Worm (Caenorhabditis elegans) whole organism, L1 larva: ENCODE data around the gene ttr-40.
A peak's percentile ranks its signal among the peaks of the same experiment; 100 is the strongest.

Experiments
- C04F5.9 ChIP-seq: sonication (generic microtip); optimal IDR thresholded peaks from 2 replicates; lab custom pipeline; 2016; ENCODE audit warnings: missing genetic modification characterization, missing compliant biosample characterization
- C34B4.2 ChIP-seq: sonication (generic microtip); optimal IDR thresholded peaks from 2 replicates; lab custom pipeline; 2017; ENCODE audit warnings: mild to moderate bottlenecking, missing genetic modification characterization, missing compliant biosample characterization
- F16B12.6 ChIP-seq: fragments of 150-350 bp; optimal IDR thresholded peaks from 2 replicates; lab custom pipeline; 2014; ENCODE audit warnings: missing biosample characterization, missing genetic modification characterization
- aha-1 ChIP-seq: fragments of 150-350 bp; optimal IDR thresholded peaks from 2 replicates; lab custom pipeline; 2014; ENCODE audit warnings: missing biosample characterization, missing genetic modification characterization
- ama-1 ChIP-seq: fragments of 150-350 bp; optimal IDR thresholded peaks from 2 replicates; lab custom pipeline; 2014
- blmp-1 ChIP-seq: fragments of 150-350 bp; optimal IDR thresholded peaks from 2 replicates; lab custom pipeline; 2014; ENCODE audit warnings: missing biosample characterization, missing genetic modification characterization
- ceh-88 ChIP-seq: fragments of 200-800 bp; sonication (Bioruptor generic); IDR thresholded peaks from 2 replicates; pipeline ENCODE4 v1.3.6; 2022; ENCODE audit warnings: missing genetic modification characterization, missing compliant biosample characterization
- dpl-1 ChIP-seq, 3 experiments: fragments of 150-350 bp in 2 of 3; sonication (generic microtip) in 1 of 3; optimal IDR thresholded peaks; 2 replicates each; lab custom pipeline; 2014 to 2017; ENCODE audit warnings: missing biosample characterization in 3 of 3, missing genetic modification characterization in 3 of 3, missing genetic modification reagents in 3 of 3
- dsc-1 ChIP-seq: sonication (generic microtip); optimal IDR thresholded peaks from 2 replicates; lab custom pipeline; 2016; ENCODE audit warnings: mild to moderate bottlenecking, missing genetic modification characterization, missing compliant biosample characterization
- efl-1 ChIP-seq, 4 experiments: fragments of 150-350 bp; optimal IDR thresholded peaks in 3 of 4; peaks in 1 of 4; 1 replicate in 1 of 4; 2 replicates in 3 of 4; lab custom pipeline; 2014; ENCODE audit warnings: missing biosample characterization in 2 of 4, missing genetic modification characterization in 2 of 4, missing genetic modification reagents in 2 of 4
- efl-3 ChIP-seq: fragments of 200-800 bp; sonication (Bioruptor generic); optimal IDR thresholded peaks from 2 replicates; lab custom pipeline; 2018; ENCODE audit warnings: mild to moderate bottlenecking, missing genetic modification characterization, missing compliant biosample characterization
- fkh-10 ChIP-seq: sonication (generic microtip); optimal IDR thresholded peaks from 2 replicates; lab custom pipeline; 2017; ENCODE audit warnings: missing biosample characterization, missing genetic modification reagents, missing genetic modification characterization
- fkh-8 ChIP-seq: sonication (generic microtip); optimal IDR thresholded peaks from 2 replicates; lab custom pipeline; 2016; ENCODE audit warnings: mild to moderate bottlenecking, missing genetic modification characterization, missing compliant biosample characterization
- fos-1 ChIP-seq: fragments of 150-350 bp; optimal IDR thresholded peaks from 2 replicates; lab custom pipeline; 2014; ENCODE audit warnings: missing biosample characterization, missing genetic modification characterization
- grh-1 ChIP-seq: fragments of 200-800 bp; sonication (Bioruptor generic); IDR thresholded peaks from 2 replicates; pipeline ENCODE4 v1.3.6; 2022; ENCODE audit warnings: missing genetic modification reagents, missing genetic modification characterization, missing compliant biosample characterization
- hlh-4 ChIP-seq: sonication (generic microtip); optimal IDR thresholded peaks from 2 replicates; lab custom pipeline; 2016; ENCODE audit warnings: mild to moderate bottlenecking, missing genetic modification characterization, missing compliant biosample characterization
- irx-1 ChIP-seq: sonication (generic microtip); optimal IDR thresholded peaks from 2 replicates; lab custom pipeline; 2016; ENCODE audit warnings: missing genetic modification characterization, missing compliant biosample characterization
- lin-14 ChIP-seq: fragments of 200-800 bp; sonication (Bioruptor generic); optimal IDR thresholded peaks from 2 replicates; lab custom pipeline; 2018; ENCODE audit warnings: mild to moderate bottlenecking, missing genetic modification characterization, moderate library complexity, missing compliant biosample characterization
- lin-39 ChIP-seq: fragments of 150-350 bp; optimal IDR thresholded peaks from 2 replicates; lab custom pipeline; 2014; ENCODE audit warnings: missing biosample characterization, missing genetic modification reagents, missing genetic modification characterization
- lsy-2 ChIP-seq, 2 experiments: fragments of 150-350 bp; optimal IDR thresholded peaks; 2 replicates each; lab custom pipeline; 2014; ENCODE audit warnings: missing biosample characterization in 2 of 2, missing genetic modification characterization in 2 of 2
- mef-2 ChIP-seq: fragments of 150-350 bp; optimal IDR thresholded peaks from 2 replicates; lab custom pipeline; 2014; ENCODE audit warnings: missing biosample characterization, missing genetic modification characterization
- nhr-12 ChIP-seq: sonication (generic microtip); optimal IDR thresholded peaks from 2 replicates; lab custom pipeline; 2017; ENCODE audit warnings: missing biosample characterization, missing genetic modification characterization
- nhr-19 ChIP-seq: fragments of 200-800 bp; sonication (Bioruptor generic); conservative IDR thresholded peaks from 2 replicates; pipeline ENCODE4 v1.3.6; 2022; ENCODE audit warnings: missing genetic modification characterization, missing compliant biosample characterization
- nhr-20 ChIP-seq: sonication (generic microtip); optimal IDR thresholded peaks from 2 replicates; lab custom pipeline; 2016; ENCODE audit warnings: mild to moderate bottlenecking, missing genetic modification characterization, missing compliant biosample characterization
- nhr-47 ChIP-seq: sonication (generic microtip); optimal IDR thresholded peaks from 2 replicates; lab custom pipeline; 2016; ENCODE audit warnings: mild to moderate bottlenecking, missing genetic modification characterization, moderate library complexity, missing compliant biosample characterization
- nhr-71 ChIP-seq: sonication (generic microtip); optimal IDR thresholded peaks from 2 replicates; lab custom pipeline; 2016; ENCODE audit warnings: mild to moderate bottlenecking, missing genetic modification characterization, moderate library complexity, missing compliant biosample characterization
- nhr-76 ChIP-seq: sonication (generic microtip); optimal IDR thresholded peaks from 2 replicates; lab custom pipeline; 2017; ENCODE audit warnings: missing biosample characterization, missing genetic modification characterization
- nhr-77 ChIP-seq: fragments of 150-350 bp; optimal IDR thresholded peaks from 2 replicates; lab custom pipeline; 2014; ENCODE audit warnings: missing biosample characterization, missing genetic modification characterization
- nhr-84 ChIP-seq: sonication (generic microtip); optimal IDR thresholded peaks from 2 replicates; lab custom pipeline; 2017; ENCODE audit warnings: missing biosample characterization, missing genetic modification characterization
- nhr-85 ChIP-seq: sonication (generic microtip); peaks from one replicate; lab custom pipeline; 2016; ENCODE audit warnings: missing genetic modification characterization, inconsistent platforms, missing compliant biosample characterization
- pax-3 ChIP-seq: fragments of 200-800 bp; sonication (Bioruptor generic); optimal IDR thresholded peaks from 2 replicates; lab custom pipeline; 2018; ENCODE audit warnings: mild to moderate bottlenecking, missing genetic modification characterization, moderate library complexity, missing compliant biosample characterization
- rnt-1 ChIP-seq: sonication (generic microtip); optimal IDR thresholded peaks from 2 replicates; lab custom pipeline; 2016; ENCODE audit warnings: mild to moderate bottlenecking, missing genetic modification characterization, moderate library complexity, missing compliant biosample characterization
- snpc-4 ChIP-seq: fragments of 150-350 bp; optimal IDR thresholded peaks from 2 replicates; lab custom pipeline; 2014; ENCODE audit warnings: missing biosample characterization, missing genetic modification characterization
- snu-23 ChIP-seq: sonication (generic microtip); optimal IDR thresholded peaks from 2 replicates; lab custom pipeline; 2016; ENCODE audit warnings: missing genetic modification characterization, missing compliant biosample characterization
- tbx-2 ChIP-seq: sonication (generic microtip); optimal IDR thresholded peaks from 2 replicates; lab custom pipeline; 2016; ENCODE audit warnings: missing genetic modification characterization, missing compliant biosample characterization
- unc-62 ChIP-seq: fragments of 150-350 bp; optimal IDR thresholded peaks from 2 replicates; lab custom pipeline; 2014; ENCODE audit warnings: missing biosample characterization, missing genetic modification reagents, missing genetic modification characterization
- zag-1 ChIP-seq: fragments of 150-350 bp; optimal IDR thresholded peaks from 2 replicates; lab custom pipeline; 2014; ENCODE audit warnings: missing biosample characterization, missing genetic modification characterization
- zip-4 ChIP-seq: fragments of 200-800 bp; sonication (Bioruptor generic); optimal IDR thresholded peaks from 2 replicates; lab custom pipeline; 2018; ENCODE audit warnings: mild to moderate bottlenecking, missing genetic modification characterization, moderate library complexity, missing compliant biosample characterization
- ztf-4 ChIP-seq: fragments of 150-350 bp; optimal IDR thresholded peaks from 2 replicates; lab custom pipeline; 2014; ENCODE audit warnings: missing biosample characterization, missing genetic modification characterization

ttr-40 gene

DNA sequence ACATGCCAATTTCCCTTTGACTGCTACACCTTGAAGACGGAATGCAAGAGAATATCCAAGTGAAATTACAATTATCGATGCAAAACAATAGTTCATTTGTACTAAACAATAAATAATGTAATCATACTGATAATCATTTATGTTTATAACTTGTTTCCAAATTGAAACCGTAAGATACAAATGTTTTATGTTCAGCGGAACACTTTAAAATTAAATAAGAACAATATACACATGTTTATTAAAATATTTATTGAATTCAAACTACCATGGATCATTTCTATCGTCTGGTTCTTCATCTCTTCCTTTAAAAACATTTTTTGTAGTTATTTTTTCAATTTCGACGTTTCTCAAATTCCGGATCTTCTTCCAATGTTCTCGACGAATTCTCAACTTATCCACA, at the start of gene ttr-40:
TSS of gene ttr-40 (minus strand) at position 101 of the 400 bp plus-strand sequence.
- TF ChIP-seq nhr-84 (tag; lab: Kevin White, UChicago) (no peak), ztf-4 (tag; lab: Kevin White, UChicago) (no peak), C34B4.2 (tag; lab: Kevin White, UChicago) (no peak), ama-1 (lab: Kevin White, UChicago) (no peak), nhr-76 (no peak), snpc-4 (tag; lab: Kevin White, UChicago) (no peak), zag-1 (tag; lab: Kevin White, UChicago) (no peak), efl-3 (GFP tag; lab: Kevin White, UChicago) (no peak), F16B12.6 (tag; lab: Kevin White, UChicago) (no peak)

DNA sequence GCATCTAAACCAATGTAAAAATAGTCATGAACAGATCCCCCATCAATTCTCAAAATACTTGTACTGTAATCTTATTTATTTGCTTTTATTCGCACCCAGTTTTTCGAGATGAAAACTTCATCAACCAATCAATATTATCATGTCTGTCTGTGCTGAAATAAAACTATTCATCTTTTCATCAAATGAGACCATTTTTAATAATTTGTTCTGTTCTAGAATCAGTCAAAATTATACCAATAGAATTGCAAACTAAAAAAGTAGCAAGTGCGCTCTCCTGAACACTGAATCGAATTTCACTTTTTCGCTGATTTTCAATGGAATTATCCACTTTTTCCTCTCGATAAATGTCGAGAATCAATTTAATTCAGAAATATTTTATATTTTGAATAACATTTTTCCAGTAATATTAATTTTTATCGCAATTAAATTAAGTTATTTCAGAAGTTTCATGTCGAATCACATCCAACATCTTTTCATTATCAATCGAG, 44.7 kb upstream of the ttr-40 start, which contains the start of gene trpp-4:
TSS of gene trpp-4 (plus strand) at position 442 of the 488 bp plus-strand sequence.
- peak in 1 of 2 experiments; percentile 3 for TF ChIP-seq lsy-2 (tag; optimal IDR thresholded peaks at IDR 0.05; lab: Kevin White, UChicago)
- TF ChIP-seq dpl-1 (GFP tag; optimal IDR thresholded peaks at IDR 0.05; lab: Kevin White, UChicago), result peak in 1 of 3 experiments; percentile 1
- no peak for TF ChIP-seq lin-39 (tag; lab: Kevin White, UChicago)
- peak; percentile 91 for TF ChIP-seq blmp-1 (tag; lab: Kevin White, UChicago)

DNA sequence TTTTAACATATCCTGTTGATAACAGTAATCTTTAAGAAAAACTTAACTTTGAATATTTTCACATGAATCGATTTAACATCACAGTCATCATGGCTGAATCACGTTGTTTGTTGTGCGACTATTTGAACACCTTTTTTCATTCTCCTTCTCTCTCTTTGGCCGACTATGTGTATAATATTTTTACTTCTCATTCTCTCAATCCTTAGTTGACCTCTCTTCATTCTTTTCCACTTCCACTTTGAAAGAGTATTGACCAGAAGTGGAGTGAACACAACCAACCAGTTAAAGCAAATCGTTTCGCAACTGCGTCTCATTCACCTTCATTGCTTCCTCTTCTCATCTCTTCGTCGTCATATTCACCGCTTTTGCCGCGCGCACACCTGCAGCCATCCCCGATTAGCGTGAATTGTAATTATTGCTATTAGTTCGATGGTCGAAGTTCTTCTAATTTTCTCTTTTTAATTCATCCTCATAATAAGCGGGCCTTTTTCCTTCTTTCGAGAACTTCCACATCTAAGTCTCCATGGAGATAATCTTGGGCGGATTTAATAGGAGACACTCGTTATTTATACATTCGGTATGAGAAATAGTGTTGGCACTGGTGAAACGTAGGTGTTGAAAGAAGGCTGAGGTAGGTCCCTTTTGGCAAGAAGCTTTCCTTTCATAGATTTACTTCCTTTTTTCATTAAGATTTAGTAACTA, 39.8 kb upstream of the ttr-40 start:
- no peak for TF ChIP-seq nhr-77 (tag; lab: Kevin White, UChicago)
- peak; percentile 55 for TF ChIP-seq dsc-1 (tag; lab: Kevin White, UChicago)
- TF ChIP-seq fkh-8, result peak; percentile 28
- TF ChIP-seq efl-1 (optimal IDR thresholded peaks at IDR 0.05; lab: Kevin White, UChicago), result no peak
- TF ChIP-seq efl-1 (GFP tag; optimal IDR thresholded peaks at IDR 0.05 in 1 of 2; lab: Kevin White, UChicago), result no peak
- TF ChIP-seq lin-14 (GFP tag; lab: Kevin White, UChicago), result peak; percentile 43
- TF ChIP-seq blmp-1 (tag; lab: Kevin White, UChicago), result peak; percentile 62
- peak; percentile 58 for TF ChIP-seq nhr-85 (tag; lab: Kevin White, UChicago)
- TF ChIP-seq ceh-88, result no peak
- no peak for TF ChIP-seq ama-1 (lab: Kevin White, UChicago)

DNA sequence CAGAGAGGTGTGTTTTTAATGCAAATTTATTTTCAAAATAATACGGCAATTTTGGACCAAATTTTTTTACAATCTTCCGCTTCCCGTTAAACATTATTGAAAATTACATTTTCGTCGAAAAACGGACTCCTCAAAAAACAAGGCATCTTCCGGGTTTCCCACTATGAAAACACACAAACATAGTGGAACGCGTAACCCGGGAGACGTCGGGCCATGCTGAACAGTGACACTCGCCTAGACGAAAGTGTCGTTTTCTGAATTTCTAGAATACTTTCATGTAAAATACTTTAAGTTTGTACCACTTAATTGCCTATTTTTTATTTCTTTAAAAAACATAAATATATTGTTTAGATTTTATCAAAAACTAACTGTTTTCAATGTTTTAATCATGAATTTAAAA, 36.7 kb upstream of the ttr-40 start:
- TF ChIP-seq rnt-1 (tag; lab: Kevin White, UChicago), result peak; percentile 47
- TF ChIP-seq snpc-4 (tag; lab: Kevin White, UChicago), result peak; percentile 97
- no peak for TF ChIP-seq aha-1
- no peak for TF ChIP-seq C04F5.9 (tag; lab: Kevin White, UChicago)
- no peak for TF ChIP-seq dpl-1 (GFP tag; optimal IDR thresholded peaks at IDR 0.05; lab: Kevin White, UChicago)
- peak in 1 of 2 experiments; percentile 25 for TF ChIP-seq efl-1 (optimal IDR thresholded peaks at IDR 0.05; lab: Kevin White, UChicago)
- no peak for TF ChIP-seq efl-1 (GFP tag; optimal IDR thresholded peaks at IDR 0.05 in 1 of 2; lab: Kevin White, UChicago)
- peak; percentile 36; the same call in 1 of the 2 replicates for TF ChIP-seq nhr-19 (GFP tag; lab: Robert Waterston, UW)
- no peak for TF ChIP-seq nhr-77 (tag; lab: Kevin White, UChicago)
- TF ChIP-seq irx-1 (tag; lab: Kevin White, UChicago), result no peak
- TF ChIP-seq nhr-47, result peak; percentile 32
- TF ChIP-seq grh-1 (GFP tag; lab: Robert Waterston, UW), result 0 out of 2 replicates have a peak, but pooled peaks have one; percentile 15
- peak; percentile 9 for TF ChIP-seq nhr-85 (tag; lab: Kevin White, UChicago)
- TF ChIP-seq unc-62 (GFP tag; lab: Kevin White, UChicago), result no peak
- TF ChIP-seq fos-1, result no peak
- no peak for TF ChIP-seq hlh-4 (tag; lab: Kevin White, UChicago)
- TF ChIP-seq mef-2 (tag; lab: Kevin White, UChicago), result no peak
- TF ChIP-seq pax-3 (tag; lab: Kevin White, UChicago), result no peak
- peak; percentile 20 for TF ChIP-seq lin-14 (GFP tag; lab: Kevin White, UChicago)
- no peak for TF ChIP-seq lin-39 (tag; lab: Kevin White, UChicago)
- TF ChIP-seq lsy-2 (tag; optimal IDR thresholded peaks at IDR 0.05; lab: Kevin White, UChicago), result no peak
- no peak for TF ChIP-seq fkh-10
- TF ChIP-seq nhr-20 (tag; lab: Kevin White, UChicago), result no peak
- TF ChIP-seq nhr-71 (tag; lab: Kevin White, UChicago), result no peak
- no peak for TF ChIP-seq nhr-84 (tag; lab: Kevin White, UChicago)
- no peak for TF ChIP-seq dsc-1 (tag; lab: Kevin White, UChicago)
- peak; percentile 22 for TF ChIP-seq snu-23
- no peak for TF ChIP-seq nhr-12 (tag; lab: Kevin White, UChicago)
- TF ChIP-seq zip-4 (GFP tag; lab: Kevin White, UChicago), result no peak
- TF ChIP-seq tbx-2, result no peak
- TF ChIP-seq, all 84 proteins: peak for 9
